Fruit fly (Drosophila melanogaster): Measurements from ENCODE around the gene CG31221.

Gene CG31221

DNA sequence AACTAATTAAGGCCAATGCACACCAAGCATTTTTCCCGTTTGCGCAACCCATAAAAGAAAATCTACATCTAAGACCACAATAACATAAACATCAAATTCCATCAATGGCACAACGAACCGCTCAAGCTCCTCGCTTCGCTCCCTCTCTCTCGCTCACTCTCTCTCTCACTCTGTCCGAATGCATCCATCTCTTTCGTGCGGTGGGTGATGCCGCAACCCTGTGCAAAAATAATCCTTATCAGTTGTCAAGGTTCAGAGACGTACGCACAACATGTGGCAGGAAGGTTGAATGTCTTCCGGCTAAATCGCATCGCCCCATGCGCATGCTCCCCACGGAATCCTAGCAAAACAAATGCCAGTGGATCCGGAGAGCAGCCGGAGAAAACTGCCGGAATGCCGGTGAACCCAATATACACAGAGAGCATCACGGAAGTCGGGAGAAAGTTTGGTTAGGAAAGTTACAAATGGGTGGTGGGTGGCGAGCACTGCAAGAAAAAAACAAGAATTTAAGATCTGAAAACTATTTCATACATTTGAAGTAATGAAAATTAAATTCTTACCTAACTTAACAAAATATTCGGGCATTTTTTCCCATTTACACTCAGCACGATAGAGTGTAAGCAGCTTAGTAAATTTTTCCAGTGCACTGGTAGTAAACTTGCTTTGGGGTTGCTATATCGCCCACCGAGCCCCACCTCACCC lies 86.3 kb downstream of the CG31221 start (continued):
- peak; percentile 78 for TF ChIP-seq kah (GFP tag; optimal IDR thresholded peaks at IDR 0.05)
- peak; percentile 22 for TF ChIP-seq pzg (GFP tag; optimal IDR thresholded peaks at IDR 0.05)
- peak; percentile 83 for TF ChIP-seq tio (GFP tag; optimal IDR thresholded peaks at IDR 0.05)
- TF ChIP-seq Tbp (GFP tag; optimal IDR thresholded peaks at IDR 0.05): no peak
- TF ChIP-seq BtbVII (GFP tag; optimal IDR thresholded peaks at IDR 0.05): peak; percentile 96
- peak; percentile 83 for TF ChIP-seq Abd-B (GFP tag; optimal IDR thresholded peaks at IDR 0.05)
- peak; percentile 81 for TF ChIP-seq pum (GFP tag; optimal IDR thresholded peaks at IDR 0.05)
- no peak for TF ChIP-seq Dll (GFP tag; IDR thresholded peaks at IDR 0.05; ENCODE audit: partially characterized antibody)
- peak; percentile 81 for TF ChIP-seq gcm2 (GFP tag; optimal IDR thresholded peaks at IDR 0.05)
- TF ChIP-seq zfh1 (GFP tag; IDR thresholded peaks at IDR 0.05): peak; percentile 90
- TF ChIP-seq dysf (GFP tag; IDR thresholded peaks at IDR 0.05): peak; percentile 96
- peak; percentile 90 for TF ChIP-seq CG7357 (GFP tag; IDR thresholded peaks at IDR 0.05)
- TF ChIP-seq gcm (GFP tag; optimal IDR thresholded peaks at IDR 0.05): peak; percentile 78
- TF ChIP-seq dmrt99B (tag; optimal IDR thresholded peaks at IDR 0.05): peak; percentile 95
- peak; percentile 87 for TF ChIP-seq repo (GFP tag; optimal IDR thresholded peaks at IDR 0.05)
- TF ChIP-seq phol (tag; optimal IDR thresholded peaks at IDR 0.05): peak; percentile 89
- peak; percentile 90 for TF ChIP-seq danr (GFP tag; IDR thresholded peaks at IDR 0.05)
- peak; percentile 93 for TF ChIP-seq fd3F (GFP tag; optimal IDR thresholded peaks at IDR 0.05)
- TF ChIP-seq CG2202 (tag; optimal IDR thresholded peaks at IDR 0.05): peak; percentile 55
- TF ChIP-seq Atf6 (GFP tag; IDR thresholded peaks at IDR 0.05): peak; percentile 95
- peak; percentile 81 for TF ChIP-seq CG10267 (tag; optimal IDR thresholded peaks at IDR 0.05)
- TF ChIP-seq CG3995 (GFP tag; optimal IDR thresholded peaks at IDR 0.05): peak; percentile 51
- peak; percentile 69 for TF ChIP-seq abd-A (tag; optimal IDR thresholded peaks at IDR 0.05)
- TF ChIP-seq unc-4 (GFP tag; IDR thresholded peaks at IDR 0.05; ENCODE audit: partially characterized antibody): no peak
- peak; percentile 88 for TF ChIP-seq Side (GFP tag; optimal IDR thresholded peaks at IDR 0.05)
- TF ChIP-seq row (GFP tag; IDR thresholded peaks at IDR 0.05): peak; percentile 98
- peak; percentile 95 for TF ChIP-seq CG12071 (GFP tag; optimal IDR thresholded peaks at IDR 0.05)
- peak; percentile 93 for TF ChIP-seq ATbp (GFP tag; optimal IDR thresholded peaks at IDR 0.05)
- peak; percentile 85 for TF ChIP-seq ewg (GFP tag; optimal IDR thresholded peaks at IDR 0.05)
- peak; percentile 84; the same call in 2 of the 3 replicates for TF ChIP-seq CG6175 (GFP tag; IDR thresholded peaks at IDR 0.05)
- TF ChIP-seq CG5953 (GFP tag; IDR thresholded peaks at IDR 0.05): peak; percentile 89
- peak; percentile 88 for TF ChIP-seq Ravus (GFP tag; IDR thresholded peaks at IDR 0.05)
- peak; percentile 39 for TF ChIP-seq CG7271 (tag; optimal IDR thresholded peaks at IDR 0.05)
- TF ChIP-seq CG10543 (GFP tag; optimal IDR thresholded peaks at IDR 0.05): peak; percentile 90
- peak; percentile 96 for TF ChIP-seq CG14441 (GFP tag; IDR thresholded peaks at IDR 0.05)
- TF ChIP-seq ac (GFP tag; optimal IDR thresholded peaks at IDR 0.05): no peak
- peak; percentile 89 for TF ChIP-seq Ssrp (tag; optimal IDR thresholded peaks at IDR 0.05)
- peak; percentile 56; the same call in 1 of the 3 replicates for TF ChIP-seq CG2199 (GFP tag; IDR thresholded peaks at IDR 0.05)
- peak; percentile 92 for TF ChIP-seq Oaz (GFP tag; IDR thresholded peaks at IDR 0.05)
- peak; percentile 90 for TF ChIP-seq CG11723 (GFP tag; optimal IDR thresholded peaks at IDR 0.05)
- no peak for TF ChIP-seq mld (GFP tag; IDR thresholded peaks at IDR 0.05; ENCODE audit: partially characterized antibody)
- TF ChIP-seq CG2129 (GFP tag; IDR thresholded peaks at IDR 0.05; ENCODE audit: partially characterized antibody): no peak
- TF ChIP-seq Ptx1 (GFP tag; IDR thresholded peaks at IDR 0.05): peak; percentile 92
- peak; percentile 19 for TF ChIP-seq CG15073 (GFP tag; optimal IDR thresholded peaks at IDR 0.05)
- TF ChIP-seq vfl (GFP tag; optimal IDR thresholded peaks at IDR 0.05): peak; percentile 81
- TF ChIP-seq Lhr (GFP tag; optimal IDR thresholded peaks at IDR 0.05): peak; percentile 62
- TF ChIP-seq wor (GFP tag; IDR thresholded peaks at IDR 0.05): peak; percentile 90
- peak; percentile 91 for TF ChIP-seq Antp (GFP tag; optimal IDR thresholded peaks at IDR 0.05)
- peak; percentile 95 for TF ChIP-seq cwo (GFP tag; optimal IDR thresholded peaks at IDR 0.05)

All from whole organism, embryonic.